Worm (Caenorhabditis elegans): ENCODE data around the gene srh-218.

Gene srh-218

ce11 chrV:15483563-15483962 lies 10.2 kb upstream of the srh-218 start:
- TF ChIP-seq klf-2 (GFP tag; conservative IDR thresholded peaks at IDR 0.05) (no peak), cog-1 (tag; optimal IDR thresholded peaks at IDR 0.05) (no peak), med-1 (GFP tag; optimal IDR thresholded peaks at IDR 0.05; ENCODE audit: insufficient read depth) (no peak), ref-1 (GFP tag; conservative IDR thresholded peaks at IDR 0.05) (no peak), tab-1 (GFP tag; IDR thresholded peaks at IDR 0.05) (no peak), ztf-29 (GFP tag; IDR thresholded peaks at IDR 0.05) (no peak), ztf-23 (GFP tag; IDR thresholded peaks at IDR 0.05) (no peak), flt-1 (GFP tag; IDR thresholded peaks at IDR 0.05) (no peak), T22C8.4 (GFP tag; IDR thresholded peaks at IDR 0.05) (no peak)

- TF ChIP-seq cog-1 (tag; optimal IDR thresholded peaks at IDR 0.05) (no peak), tab-1 (GFP tag; IDR thresholded peaks at IDR 0.05) (no peak), ztf-23 (GFP tag; IDR thresholded peaks at IDR 0.05) (no peak), med-1 (GFP tag; optimal IDR thresholded peaks at IDR 0.05; ENCODE audit: insufficient read depth) (no peak), ref-1 (GFP tag; conservative IDR thresholded peaks at IDR 0.05) (no peak), ztf-29 (GFP tag; IDR thresholded peaks at IDR 0.05) (no peak), klf-2 (GFP tag; conservative IDR thresholded peaks at IDR 0.05) (no peak), flt-1 (GFP tag; IDR thresholded peaks at IDR 0.05) (no peak), T22C8.4 (GFP tag; IDR thresholded peaks at IDR 0.05) (no peak)
These were observed 9.2 kb upstream of the srh-218 start, which contains the start of gene C06B8.3 for ce11 chrV:15484537-15484936. Gene C06B8.3 (minus strand): TSS chrV:15484637.

DNA sequence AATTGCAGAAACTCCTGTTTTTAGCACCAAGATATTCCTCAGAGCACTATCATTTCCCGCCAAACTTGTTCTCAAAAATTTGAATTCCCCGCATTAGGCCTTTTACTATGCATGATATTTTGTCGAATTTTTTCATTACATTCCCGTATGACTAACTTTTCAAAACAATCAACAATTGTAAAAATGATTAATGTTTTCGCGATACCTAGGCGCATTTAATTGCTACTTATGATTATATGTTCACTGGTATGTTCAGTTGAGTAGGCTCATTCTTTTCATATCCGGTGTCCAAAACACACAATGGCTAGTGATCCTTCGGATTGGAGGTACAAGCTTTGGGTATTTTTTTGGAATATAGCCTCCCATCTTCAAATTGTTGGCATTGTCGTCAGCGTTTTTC lies 6.0 kb upstream of the srh-218 start, which contains the start of gene srw-21:
Gene srw-21 (plus strand): TSS at position 301 of the 400 bp plus-strand sequence.
- TF ChIP-seq ztf-29 (GFP tag; IDR thresholded peaks at IDR 0.05): no peak
- no peak for TF ChIP-seq T22C8.4 (GFP tag; IDR thresholded peaks at IDR 0.05)
- no peak for TF ChIP-seq tab-1 (GFP tag; IDR thresholded peaks at IDR 0.05)
- no peak for TF ChIP-seq cog-1 (tag; optimal IDR thresholded peaks at IDR 0.05)
- TF ChIP-seq flt-1 (GFP tag; IDR thresholded peaks at IDR 0.05): no peak
- TF ChIP-seq ref-1 (GFP tag; conservative IDR thresholded peaks at IDR 0.05): no peak
- TF ChIP-seq ztf-23 (GFP tag; IDR thresholded peaks at IDR 0.05): no peak
- no peak for TF ChIP-seq med-1 (GFP tag; optimal IDR thresholded peaks at IDR 0.05; ENCODE audit: insufficient read depth)
- no peak for TF ChIP-seq klf-2 (GFP tag; conservative IDR thresholded peaks at IDR 0.05)

- no peak for TF ChIP-seq cog-1 (tag; optimal IDR thresholded peaks at IDR 0.05)
- TF ChIP-seq klf-2 (GFP tag; conservative IDR thresholded peaks at IDR 0.05): no peak
- no peak for TF ChIP-seq med-1 (GFP tag; optimal IDR thresholded peaks at IDR 0.05; ENCODE audit: insufficient read depth)
- TF ChIP-seq ztf-23 (GFP tag; IDR thresholded peaks at IDR 0.05): no peak
- no peak for TF ChIP-seq T22C8.4 (GFP tag; IDR thresholded peaks at IDR 0.05)
- TF ChIP-seq flt-1 (GFP tag; IDR thresholded peaks at IDR 0.05): no peak
- no peak for TF ChIP-seq tab-1 (GFP tag; IDR thresholded peaks at IDR 0.05)
- no peak for TF ChIP-seq ztf-29 (GFP tag; IDR thresholded peaks at IDR 0.05)
- no peak for TF ChIP-seq ref-1 (GFP tag; conservative IDR thresholded peaks at IDR 0.05)
These were observed 1.3 kb upstream of the srh-218 start, which contains the start of gene str-264 for ce11 chrV:15492518-15492917. Gene str-264 (minus strand): TSS chrV:15492618.

DNA sequence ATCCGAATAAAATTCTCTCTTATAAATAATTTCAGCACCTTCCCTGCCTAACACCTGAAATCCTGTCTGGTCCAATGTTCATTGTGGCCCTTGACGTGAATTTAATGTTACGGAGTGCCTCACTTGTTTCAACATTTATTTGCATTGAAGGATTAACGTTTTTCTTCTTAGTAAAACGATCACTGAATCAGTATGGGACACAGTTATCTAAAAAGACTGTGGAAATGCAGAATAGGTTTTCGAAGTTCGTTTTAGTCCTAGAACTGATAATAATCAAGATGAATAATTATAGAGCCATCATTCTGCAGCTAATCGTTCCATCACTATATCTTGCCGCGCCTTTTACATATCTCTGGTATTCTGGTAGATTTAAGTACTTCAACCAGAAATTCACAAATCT lies 1.4 kb downstream of the srh-218 start, which contains the start of gene srh-219:
Gene srh-219 (plus strand): TSS at position 301 of the 400 bp plus-strand sequence.
- TF ChIP-seq flt-1 (GFP tag; IDR thresholded peaks at IDR 0.05) (no peak), T22C8.4 (GFP tag; IDR thresholded peaks at IDR 0.05) (no peak), med-1 (GFP tag; optimal IDR thresholded peaks at IDR 0.05; ENCODE audit: insufficient read depth) (no peak), tab-1 (GFP tag; IDR thresholded peaks at IDR 0.05) (no peak), cog-1 (tag; optimal IDR thresholded peaks at IDR 0.05) (no peak), ztf-23 (GFP tag; IDR thresholded peaks at IDR 0.05) (no peak), klf-2 (GFP tag; conservative IDR thresholded peaks at IDR 0.05) (no peak), ztf-29 (GFP tag; IDR thresholded peaks at IDR 0.05) (no peak), ref-1 (GFP tag; conservative IDR thresholded peaks at IDR 0.05) (no peak)

DNA sequence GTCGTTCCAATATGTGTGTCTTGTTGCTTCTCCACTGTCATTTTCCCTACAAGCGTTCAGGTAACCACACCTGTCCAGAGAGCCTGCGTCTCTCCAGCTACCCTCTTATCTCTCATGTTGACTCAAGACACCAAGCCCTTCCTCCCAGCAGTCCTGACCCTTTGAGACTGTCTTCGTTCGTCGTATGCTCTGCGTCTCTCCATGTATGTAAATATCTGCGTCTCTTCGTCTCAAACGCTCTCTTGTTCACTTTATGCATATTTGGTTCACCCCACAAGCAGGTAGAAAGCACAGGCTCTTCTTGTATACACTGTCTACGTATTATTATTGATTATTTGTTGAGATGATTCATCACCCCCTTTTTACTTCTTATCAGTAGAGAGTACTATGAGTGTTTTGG lies 4.0 kb downstream of the srh-218 start:
- TF ChIP-seq ztf-29 (GFP tag; IDR thresholded peaks at IDR 0.05): peak; percentile 53; the same call in 1 of the 2 replicates
- TF ChIP-seq T22C8.4 (GFP tag; IDR thresholded peaks at IDR 0.05): no peak
- TF ChIP-seq cog-1 (tag; optimal IDR thresholded peaks at IDR 0.05): peak; percentile 12

ce11 chrV:15498434-15498833 lies 4.7 kb downstream of the srh-218 start, which contains the start of gene C06B8.7:
Gene C06B8.7 (plus strand): TSS chrV:15498734.
- no peak for TF ChIP-seq tab-1 (GFP tag; IDR thresholded peaks at IDR 0.05)
- TF ChIP-seq ztf-29 (GFP tag; IDR thresholded peaks at IDR 0.05): no peak
- no peak for TF ChIP-seq cog-1 (tag; optimal IDR thresholded peaks at IDR 0.05)
- TF ChIP-seq med-1 (GFP tag; optimal IDR thresholded peaks at IDR 0.05; ENCODE audit: insufficient read depth): no peak
- no peak for TF ChIP-seq klf-2 (GFP tag; conservative IDR thresholded peaks at IDR 0.05)
- no peak for TF ChIP-seq ztf-23 (GFP tag; IDR thresholded peaks at IDR 0.05)
- TF ChIP-seq T22C8.4 (GFP tag; IDR thresholded peaks at IDR 0.05): no peak
- TF ChIP-seq ref-1 (GFP tag; conservative IDR thresholded peaks at IDR 0.05): no peak
- TF ChIP-seq flt-1 (GFP tag; IDR thresholded peaks at IDR 0.05): no peak

ce11 chrV:15499099-15499498 lies 5.3 kb downstream of the srh-218 start:
- TF ChIP-seq ref-1 (GFP tag; conservative IDR thresholded peaks at IDR 0.05) (no peak), klf-2 (GFP tag; conservative IDR thresholded peaks at IDR 0.05) (no peak), ztf-29 (GFP tag; IDR thresholded peaks at IDR 0.05) (no peak), cog-1 (tag; optimal IDR thresholded peaks at IDR 0.05) (no peak), flt-1 (GFP tag; IDR thresholded peaks at IDR 0.05) (no peak), ztf-23 (GFP tag; IDR thresholded peaks at IDR 0.05) (no peak), tab-1 (GFP tag; IDR thresholded peaks at IDR 0.05) (no peak), T22C8.4 (GFP tag; IDR thresholded peaks at IDR 0.05) (no peak), med-1 (GFP tag; optimal IDR thresholded peaks at IDR 0.05; ENCODE audit: insufficient read depth) (no peak)

- TF ChIP-seq ztf-23 (GFP tag; IDR thresholded peaks at IDR 0.05) (no peak), flt-1 (GFP tag; IDR thresholded peaks at IDR 0.05) (no peak), cog-1 (tag; optimal IDR thresholded peaks at IDR 0.05) (no peak), ref-1 (GFP tag; conservative IDR thresholded peaks at IDR 0.05) (no peak), tab-1 (GFP tag; IDR thresholded peaks at IDR 0.05) (no peak), med-1 (GFP tag; optimal IDR thresholded peaks at IDR 0.05; ENCODE audit: insufficient read depth) (no peak), ztf-29 (GFP tag; IDR thresholded peaks at IDR 0.05) (no peak), klf-2 (GFP tag; conservative IDR thresholded peaks at IDR 0.05) (no peak), T22C8.4 (GFP tag; IDR thresholded peaks at IDR 0.05) (no peak)
These were observed 9.8 kb downstream of the srh-218 start for ce11 chrV:15503603-15504002.

- TF ChIP-seq ztf-29 (GFP tag; IDR thresholded peaks at IDR 0.05) (peak; percentile 50; the same call in 1 of the 2 replicates), klf-2 (GFP tag; conservative IDR thresholded peaks at IDR 0.05) (0 out of 2 replicates have a peak, but pooled peaks have one; percentile 10), med-1 (GFP tag; optimal IDR thresholded peaks at IDR 0.05; ENCODE audit: insufficient read depth) (no peak), flt-1 (GFP tag; IDR thresholded peaks at IDR 0.05) (peak; percentile 85), ref-1 (GFP tag; conservative IDR thresholded peaks at IDR 0.05) (peak; percentile 62), cog-1 (tag; optimal IDR thresholded peaks at IDR 0.05) (no peak), tab-1 (GFP tag; IDR thresholded peaks at IDR 0.05) (peak; percentile 79), ztf-23 (GFP tag; IDR thresholded peaks at IDR 0.05) (peak; percentile 71), T22C8.4 (GFP tag; IDR thresholded peaks at IDR 0.05) (0 out of 2 replicates have a peak, but pooled peaks have one; percentile 43)
These were observed 11.3 kb downstream of the srh-218 start for ce11 chrV:15505068-15505467.
